Fruit fly (Drosophila melanogaster) whole organism, larva: ENCODE measurements around the gene CG11403.

Experiments used
- noc ChIP-seq: fragments of 200-800 bp; sonication (Bioruptor generic); optimal IDR thresholded peaks from 3 replicates; lab custom pipeline; 2019; ENCODE audit warnings: missing biosample characterization, mild to moderate bottlenecking, missing genetic modification characterization, moderate library complexity

The CG11403 gene

DNA sequence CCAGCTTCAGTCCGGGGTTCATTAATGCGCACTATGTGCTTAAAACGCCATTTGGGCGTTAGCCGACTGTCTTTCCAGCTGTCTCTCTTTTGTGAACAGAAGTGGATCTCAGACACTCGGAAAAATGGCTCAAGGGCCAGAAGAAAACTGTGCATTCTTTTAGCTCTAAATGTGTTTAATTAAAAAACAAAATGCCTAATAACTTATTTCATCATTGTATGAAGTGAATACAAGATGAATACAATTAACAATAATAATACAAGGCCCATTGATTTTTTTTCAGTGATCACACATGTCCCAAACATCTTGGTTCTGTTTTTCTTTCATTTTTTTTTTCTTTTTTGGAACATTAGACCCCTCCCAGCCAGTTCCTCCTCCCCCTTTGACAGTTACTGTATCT lies 33.2 kb upstream of the CG11403 start:
- no peak for TF ChIP-seq noc (tag; lab: Kevin White, UChicago)

DNA sequence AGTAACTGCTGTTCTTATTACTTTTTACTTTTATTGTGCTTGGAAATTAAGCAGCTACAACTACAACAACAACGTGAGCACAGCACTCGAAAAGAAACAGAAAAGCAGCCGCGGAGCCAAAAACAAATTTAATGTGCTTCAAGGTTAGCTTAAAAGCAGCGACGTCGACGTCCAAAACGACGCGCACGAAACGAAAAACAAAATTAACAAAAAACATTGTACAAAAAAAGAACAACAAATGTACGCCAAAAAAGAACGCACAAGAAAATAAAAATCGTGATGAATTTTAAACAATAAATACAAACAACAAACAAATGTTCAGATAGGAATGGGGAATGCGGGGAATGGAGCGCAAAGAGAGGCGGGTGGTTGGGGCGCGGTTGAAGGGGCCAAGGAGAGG lies 31.4 kb upstream of the CG11403 start:
- TF ChIP-seq noc (tag; lab: Kevin White, UChicago) = no peak

DNA sequence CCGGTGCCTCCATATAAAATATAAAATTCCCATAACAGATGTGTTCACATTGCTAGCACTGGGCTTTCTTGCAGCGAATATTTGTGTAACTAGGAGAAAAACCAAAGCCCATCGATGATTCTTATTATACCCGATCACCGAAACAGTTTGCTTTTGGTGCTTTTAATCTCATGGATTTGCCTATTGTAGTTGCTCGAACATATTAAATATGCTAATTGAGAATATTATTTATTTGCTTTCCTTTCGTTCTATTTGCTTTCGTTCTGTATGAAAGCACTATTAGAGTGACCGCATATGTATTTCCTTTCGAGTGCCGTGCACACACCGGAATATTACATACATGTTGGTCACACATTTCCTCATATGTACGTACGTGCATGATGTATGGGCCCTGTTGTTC lies 31.0 kb upstream of the CG11403 start:
- TF ChIP-seq noc (tag; lab: Kevin White, UChicago) = peak; percentile 68

DNA sequence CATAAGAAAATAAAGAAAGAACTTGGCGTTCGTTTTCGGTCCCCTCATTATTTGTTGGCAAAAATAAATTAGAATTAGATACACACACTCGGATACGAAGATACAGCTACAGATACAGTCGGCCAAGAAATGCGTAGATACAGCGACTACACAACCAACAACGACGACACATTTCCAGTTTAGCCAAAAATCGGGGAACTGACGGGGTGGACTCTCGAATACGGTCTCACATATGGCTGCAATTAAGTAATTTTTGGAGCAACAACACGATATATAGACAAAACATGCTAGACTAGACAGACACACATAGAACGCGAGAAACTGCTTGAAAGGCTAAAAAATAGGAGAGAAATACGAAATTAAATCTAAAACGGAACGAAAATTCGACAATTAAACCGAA lies 30.5 kb upstream of the CG11403 start:
- no peak for TF ChIP-seq noc (tag; lab: Kevin White, UChicago)

DNA sequence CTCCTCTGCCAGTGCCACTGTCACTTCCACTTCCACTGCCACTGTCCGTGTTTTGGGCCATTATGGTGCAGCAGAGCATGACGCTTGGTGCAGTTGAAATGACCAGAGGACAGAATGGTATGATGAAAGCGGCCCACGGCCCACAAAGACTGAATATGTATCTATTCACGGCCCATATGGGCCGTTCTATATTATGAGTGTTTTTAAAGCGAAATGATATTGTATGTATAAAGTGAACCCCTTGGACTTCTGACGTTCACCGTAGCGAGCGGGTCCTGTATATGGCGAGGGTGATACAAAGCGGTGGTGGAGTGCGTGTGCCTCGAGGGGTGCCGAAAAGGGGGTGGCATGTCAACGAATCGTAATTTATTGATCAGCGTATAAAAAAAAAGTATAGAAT lies 30.0 kb upstream of the CG11403 start:
- TF ChIP-seq noc (tag; lab: Kevin White, UChicago) = no peak

DNA sequence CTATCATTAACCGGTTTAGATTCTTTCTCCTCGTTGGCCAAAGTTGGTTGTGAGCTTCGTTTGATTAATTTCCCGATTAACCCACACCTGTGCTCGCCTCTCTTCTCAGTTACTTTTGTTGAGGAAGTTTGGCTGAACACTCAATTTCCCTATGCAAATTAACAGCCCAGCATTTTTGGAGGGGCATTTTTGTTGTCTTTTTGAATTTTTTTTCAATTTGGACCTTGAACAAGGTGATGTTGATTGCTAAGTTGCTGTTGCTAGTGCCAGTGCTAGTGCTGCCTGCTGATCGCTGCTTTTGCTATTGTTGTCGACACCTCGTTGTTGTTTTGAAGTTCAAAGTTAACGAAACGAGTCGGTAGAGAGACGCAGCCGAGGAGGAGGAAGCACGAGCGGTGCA lies 27.9 kb upstream of the CG11403 start:
- no peak for TF ChIP-seq noc (tag; lab: Kevin White, UChicago)

DNA sequence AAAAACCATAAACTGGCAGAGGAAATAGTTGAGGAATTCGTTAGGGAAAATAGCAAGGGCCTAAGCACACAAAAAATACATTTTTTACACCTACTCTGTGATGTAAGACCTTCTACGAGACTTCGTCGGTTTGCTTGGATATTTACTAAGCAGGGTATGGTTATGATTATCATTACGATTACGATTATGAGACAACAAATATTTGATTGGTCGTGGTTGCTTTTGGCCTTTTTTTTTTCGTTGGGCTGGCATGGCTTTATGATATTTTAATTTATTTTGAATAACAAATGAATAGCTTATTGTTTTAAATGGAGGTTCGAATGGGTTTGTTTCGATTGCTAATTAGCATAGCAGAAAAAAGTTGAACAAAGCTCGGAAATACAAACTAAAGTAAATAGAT lies 24.9 kb upstream of the CG11403 start:
- no peak for TF ChIP-seq noc (tag; lab: Kevin White, UChicago)

DNA sequence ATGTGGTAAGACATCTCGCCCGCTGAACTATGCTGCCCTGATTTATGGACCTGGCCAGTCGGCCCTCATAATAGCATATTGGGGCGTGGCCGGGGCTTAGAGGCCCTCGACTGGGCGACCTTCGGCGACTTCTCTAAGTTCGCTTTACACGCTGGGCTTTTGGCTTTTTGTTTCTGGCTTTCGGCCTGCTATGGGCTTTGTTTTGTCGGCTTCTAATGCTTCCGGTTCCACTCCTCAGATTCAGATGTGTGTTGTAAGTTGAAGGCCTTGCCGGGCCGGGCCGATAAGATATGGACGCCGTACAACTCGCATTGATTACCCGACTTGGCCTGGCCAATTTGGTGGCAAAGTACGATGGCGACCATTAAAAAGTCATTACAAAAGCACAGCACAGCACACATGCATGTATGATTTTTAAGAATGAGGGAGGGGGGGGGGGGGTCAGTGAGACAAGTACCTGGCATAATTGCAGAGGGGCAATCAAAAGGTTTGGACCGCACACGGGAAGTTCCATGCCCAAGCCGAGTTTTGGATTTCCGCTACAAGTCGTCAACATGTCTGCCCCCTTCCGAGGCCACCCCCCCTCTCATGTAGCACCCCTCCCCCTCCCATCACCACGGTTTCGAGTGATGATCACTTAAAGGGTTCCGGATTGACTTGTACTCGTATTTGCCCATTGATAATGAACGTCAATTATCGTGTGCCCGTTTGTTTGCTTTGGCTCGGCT lies 23.0 kb upstream of the CG11403 start:
- no peak for TF ChIP-seq noc (tag; lab: Kevin White, UChicago)

DNA sequence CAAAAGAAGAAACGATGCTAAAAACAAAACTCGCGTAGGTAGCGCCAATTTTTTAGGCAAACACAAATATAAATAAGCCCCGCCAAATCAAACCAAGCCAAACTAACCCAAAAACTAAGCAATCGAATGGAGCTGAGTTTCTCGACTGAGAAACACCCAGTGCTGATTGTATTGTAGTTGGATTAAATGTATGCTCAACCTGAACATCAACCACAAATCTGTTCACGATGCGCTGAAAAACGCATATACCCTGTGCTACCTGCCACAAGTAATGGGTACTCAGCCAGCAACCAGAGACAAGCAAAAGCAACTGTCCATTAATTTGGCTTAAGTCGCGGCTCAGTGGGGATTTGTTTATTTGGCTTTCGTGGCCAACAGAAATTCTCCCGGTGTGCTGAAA lies 20.6 kb upstream of the CG11403 start:
- TF ChIP-seq noc (tag; lab: Kevin White, UChicago) = peak; percentile 16

DNA sequence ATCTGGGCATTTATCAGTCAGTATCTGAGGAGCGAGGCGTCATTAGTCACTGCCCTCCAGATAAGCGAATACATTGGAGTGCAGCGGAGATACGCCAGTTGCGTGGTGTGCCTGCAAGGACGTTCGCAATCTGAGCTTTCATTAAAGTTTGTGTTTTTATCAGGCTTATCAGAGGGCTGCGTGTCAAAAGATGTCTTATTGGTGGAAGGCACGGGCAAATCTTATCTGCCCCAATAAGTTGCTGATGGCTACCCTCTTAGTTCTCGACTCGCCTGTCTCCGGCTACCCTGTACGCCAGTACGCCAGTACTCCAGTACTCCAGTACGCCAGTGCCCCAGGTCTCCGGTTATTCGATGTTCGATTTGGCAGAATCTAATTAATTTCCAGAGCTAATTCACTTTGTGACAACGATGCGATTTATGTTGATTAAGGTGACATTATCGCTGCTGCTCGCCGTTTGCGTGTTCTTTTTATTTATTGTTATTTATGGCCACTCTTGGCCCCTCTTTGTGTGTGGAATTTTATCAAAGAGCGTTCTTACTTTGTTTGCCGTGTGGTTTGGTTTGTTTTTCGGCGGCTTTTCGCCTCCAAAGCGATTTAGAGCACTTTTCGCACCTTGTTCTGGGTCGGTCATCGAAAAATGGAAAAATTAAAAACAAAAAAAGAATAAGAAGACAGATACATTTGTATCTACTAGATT lies 17.2 kb upstream of the CG11403 start:
- peak; percentile 82 for TF ChIP-seq noc (tag; lab: Kevin White, UChicago)

DNA sequence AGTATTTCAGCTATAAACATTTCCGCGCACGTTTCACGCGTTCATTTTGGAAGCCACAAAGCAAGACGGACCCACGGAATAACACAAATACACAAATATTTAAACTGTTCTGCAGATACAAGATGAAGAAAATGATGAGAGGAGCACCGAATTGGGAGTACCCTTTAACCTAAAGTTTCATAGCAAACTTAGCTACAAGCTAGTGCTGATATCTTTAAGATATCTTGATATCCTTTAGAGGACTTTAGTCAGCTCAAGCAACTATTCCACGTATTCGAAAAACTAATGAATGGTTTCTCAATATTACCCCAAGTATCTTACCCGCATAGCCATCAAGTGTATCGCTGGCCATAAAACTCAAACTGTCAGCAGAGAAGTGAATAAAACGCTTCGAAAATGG lies 16.4 kb upstream of the CG11403 start:
- TF ChIP-seq noc (tag; lab: Kevin White, UChicago) = no peak

DNA sequence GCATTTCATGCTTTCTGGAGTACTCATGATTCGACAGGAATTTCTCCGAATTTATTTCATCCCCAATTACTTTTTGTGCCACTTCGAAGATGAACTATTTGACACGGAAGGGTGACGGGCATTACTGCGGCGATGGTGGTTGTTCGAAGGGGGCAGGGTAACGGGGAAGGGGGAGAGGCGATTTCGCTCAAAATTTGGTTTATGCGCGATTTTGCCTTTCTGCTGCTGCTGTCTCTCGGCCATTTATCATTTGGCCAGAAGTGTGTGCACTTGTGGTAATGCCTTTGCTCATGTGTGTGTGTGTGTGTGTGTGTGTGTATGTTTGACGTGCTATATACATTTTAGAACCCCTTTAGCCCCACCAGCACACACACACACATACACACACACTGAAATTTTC lies 13.3 kb upstream of the CG11403 start:
- TF ChIP-seq noc (tag; lab: Kevin White, UChicago) = no peak

DNA sequence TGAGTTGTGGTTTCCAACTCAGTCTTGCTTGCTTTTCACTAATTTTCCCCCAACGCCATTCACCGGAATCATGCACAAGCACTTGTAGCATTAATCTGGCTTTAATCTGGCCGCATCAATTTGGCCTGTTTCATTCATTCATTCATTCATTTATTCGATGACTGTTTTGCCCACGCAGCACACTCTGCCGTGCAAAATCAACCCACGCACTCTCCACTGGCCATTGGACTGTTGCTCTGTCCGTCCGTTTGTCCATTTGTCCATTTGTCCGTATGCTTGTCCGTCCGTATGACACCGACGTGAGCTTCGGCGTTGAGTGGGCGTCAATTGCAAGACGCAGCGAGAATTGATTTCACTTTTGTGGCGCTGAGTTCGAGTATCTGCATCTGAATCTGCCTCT lies 10.4 kb upstream of the CG11403 start:
- no peak for TF ChIP-seq noc (tag; lab: Kevin White, UChicago)

DNA sequence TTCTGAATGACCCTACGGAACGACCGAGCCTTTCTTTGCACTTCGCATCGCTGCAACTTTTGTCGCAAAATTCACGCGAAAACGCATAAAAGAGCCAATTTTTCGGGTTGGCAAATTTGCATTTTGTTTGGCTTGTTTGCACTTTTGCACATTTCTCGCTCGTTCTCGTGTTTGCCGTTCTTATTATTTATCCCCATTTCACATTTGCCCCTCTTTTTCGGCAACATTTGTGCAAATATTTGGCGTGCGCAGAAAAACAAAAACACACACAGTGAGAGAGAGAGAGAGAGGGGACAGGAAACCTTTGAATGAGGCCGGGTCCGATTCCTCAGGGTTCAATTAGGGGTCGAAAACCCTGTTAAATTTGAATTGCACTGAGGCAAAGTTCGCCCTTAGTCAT lies 9.9 kb upstream of the CG11403 start:
- no peak for TF ChIP-seq noc (tag; lab: Kevin White, UChicago)

DNA sequence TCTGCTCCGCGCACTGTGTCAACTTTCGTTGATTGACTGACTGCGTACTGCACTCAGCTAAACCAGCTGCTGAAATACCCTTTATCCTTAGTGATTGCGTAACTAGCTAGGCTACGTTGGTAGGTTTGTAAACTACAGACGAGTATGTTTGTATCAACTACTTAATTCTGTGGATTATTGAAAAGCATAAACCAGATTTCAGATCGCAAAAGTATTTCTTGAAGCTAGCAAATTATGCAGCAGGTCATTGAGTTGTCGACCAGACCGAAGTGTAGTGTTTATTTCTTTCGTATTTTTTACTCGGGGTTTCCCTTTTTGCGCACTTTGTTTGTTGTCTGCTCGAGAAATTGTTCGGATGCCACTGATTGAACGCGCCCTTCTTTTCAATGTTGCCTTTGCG lies 9.1 kb upstream of the CG11403 start:
- TF ChIP-seq noc (tag; lab: Kevin White, UChicago) = no peak

DNA sequence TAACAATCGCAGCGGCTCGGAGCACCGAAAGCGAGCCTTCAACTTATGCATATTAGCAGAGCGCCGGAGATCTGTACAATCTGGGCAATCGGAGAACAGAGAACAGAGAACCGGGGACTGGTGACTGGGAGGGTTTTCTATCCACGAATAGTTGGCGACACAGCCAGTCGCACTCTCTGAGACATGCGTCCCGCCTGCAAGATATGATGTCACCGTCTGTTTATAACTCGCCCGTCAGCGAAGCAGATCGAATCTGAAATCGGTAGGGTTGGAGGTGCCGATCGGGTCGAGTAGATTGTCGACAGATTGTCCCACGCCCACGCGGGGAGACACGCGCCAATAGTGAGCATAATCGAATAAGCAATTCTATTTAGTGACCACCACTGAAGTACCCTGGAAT lies 2.4 kb upstream of the CG11403 start:
- no peak for TF ChIP-seq noc (tag; lab: Kevin White, UChicago)

DNA sequence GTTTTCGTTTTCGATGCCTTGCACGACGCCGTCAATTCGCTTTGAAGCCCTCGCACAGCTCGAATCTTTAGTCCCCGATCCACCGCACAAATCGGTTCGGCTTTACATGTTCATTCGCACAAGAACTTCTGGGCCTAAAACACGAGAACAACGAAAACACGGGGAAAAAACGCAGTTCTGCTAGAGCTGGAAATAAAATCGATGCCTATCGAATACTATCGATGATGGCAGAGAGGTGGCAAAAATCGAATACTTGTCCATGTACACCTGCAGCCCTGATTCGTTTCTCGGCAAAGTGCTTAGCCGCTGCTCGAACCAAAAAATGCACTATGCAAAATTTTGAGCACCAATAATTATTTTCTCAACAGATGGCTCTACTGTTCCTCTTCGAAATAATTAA lies 3.2 kb downstream of the CG11403 start, which contains the start of gene CG3638:
Gene CG3638 (minus strand): TSS at position 210 of the 400 bp plus-strand sequence.
- no peak for TF ChIP-seq noc (tag; lab: Kevin White, UChicago)
